Fruit fly (Drosophila melanogaster) whole organism, wandering third instar larva: ENCODE measurements around the gene CG18231.
A peak's percentile ranks its signal among the peaks of the same experiment; 100 is the strongest.

Experiments used
- Abd-B ChIP-seq: fragments of >200 bp; optimal IDR thresholded peaks from 2 replicates; lab custom pipeline; 2017; ENCODE audit warnings: missing biosample characterization, missing genetic modification characterization
- CG32264 ChIP-seq: fragments of 200-800 bp; sonication (Bioruptor generic); optimal IDR thresholded peaks from 2 replicates; lab custom pipeline; 2016; ENCODE audit warnings: missing biosample characterization, missing genetic modification characterization
- CG9705 ChIP-seq: fragments of 200-800 bp; sonication (Bioruptor generic); optimal IDR thresholded peaks from 2 replicates; lab custom pipeline; 2018; ENCODE audit warnings: missing biosample characterization, mild to moderate bottlenecking, missing genetic modification characterization
- CrebA ChIP-seq: fragments of 200-800 bp; sonication (Bioruptor generic); optimal IDR thresholded peaks from 2 replicates; lab custom pipeline; 2016; ENCODE audit warnings: missing biosample characterization, mild to moderate bottlenecking, missing genetic modification characterization, borderline replicate concordance
- Dif ChIP-seq: fragments of 200-275, 200-300 bp; sonication (Bioruptor generic); optimal IDR thresholded peaks from 2 replicates; lab custom pipeline; 2018; ENCODE audit warnings: missing biosample characterization, missing genetic modification characterization; ENCODE audit not compliant: partially characterized antibody
- GATAd ChIP-seq: sonication (Bioruptor generic); optimal IDR thresholded peaks from 2 replicates; lab custom pipeline; 2016; ENCODE audit warnings: missing biosample characterization, missing genetic modification characterization
- HLH106 ChIP-seq: fragments of 200-800 bp; optimal IDR thresholded peaks from 3 replicates; lab custom pipeline; 2019; ENCODE audit warnings: missing biosample characterization, mild to moderate bottlenecking, missing genetic modification characterization, moderate library complexity
- Hr78 ChIP-seq: fragments of >200 bp; optimal IDR thresholded peaks from 2 replicates; lab custom pipeline; 2017; ENCODE audit warnings: missing biosample characterization, missing genetic modification characterization
- Hr83 ChIP-seq: fragments of 200-300 bp; sonication (Bioruptor generic); optimal IDR thresholded peaks from 2 replicates; lab custom pipeline; 2016; ENCODE audit warnings: missing biosample characterization, mild to moderate bottlenecking, missing genetic modification characterization, moderate library complexity; ENCODE audit not compliant: poor library complexity, severe bottlenecking
- Mio ChIP-seq: sonication (Bioruptor generic); optimal IDR thresholded peaks from 2 replicates; lab custom pipeline; 2016; ENCODE audit warnings: missing biosample characterization, missing genetic modification characterization
- Myc ChIP-seq: fragments of >200 bp; optimal IDR thresholded peaks from 2 replicates; lab custom pipeline; 2017
- N ChIP-seq: fragments of >200 bp; optimal IDR thresholded peaks from 2 replicates; lab custom pipeline; 2018; ENCODE audit warnings: missing biosample characterization, missing external identifiers, missing genetic modification characterization
- OdsH ChIP-seq: fragments of 200-800 bp; sonication (Bioruptor generic); optimal IDR thresholded peaks from 2 replicates; lab custom pipeline; 2016; ENCODE audit warnings: missing biosample characterization, mild to moderate bottlenecking, missing genetic modification characterization
- Rel ChIP-seq, 2 experiments: fragments of 200-800 bp; sonication (Bioruptor generic) in 1 of 2; optimal IDR thresholded peaks; 2 replicates in 1 of 2; 3 replicates in 1 of 2; lab custom pipeline; 2016 to 2019; ENCODE audit warnings: mild to moderate bottlenecking in 2 of 2, missing biosample characterization in 2 of 2, missing genetic modification characterization in 2 of 2, moderate library complexity in 1 of 2
- Sp1 ChIP-seq: fragments of 200-800 bp; sonication (Bioruptor generic); optimal IDR thresholded peaks from 3 replicates; lab custom pipeline; 2019; ENCODE audit warnings: missing biosample characterization, mild to moderate bottlenecking, missing genetic modification characterization, moderate library complexity
- Vsx2 ChIP-seq: fragments of 200-300, 225-300 bp; sonication (Bioruptor generic); optimal IDR thresholded peaks from 2 replicates; lab custom pipeline; 2018; ENCODE audit warnings: missing biosample characterization, missing genetic modification characterization; ENCODE audit not compliant: partially characterized antibody
- br ChIP-seq: fragments of 200-800 bp; sonication (Bioruptor generic); optimal IDR thresholded peaks from 2 replicates; lab custom pipeline; 2016; ENCODE audit warnings: missing biosample characterization, missing genetic modification characterization
- brk ChIP-seq: fragments of 200-800 bp; sonication (Bioruptor generic); optimal IDR thresholded peaks from 2 replicates; lab custom pipeline; 2016; ENCODE audit warnings: missing biosample characterization, mild to moderate bottlenecking, missing genetic modification characterization
- dl ChIP-seq, 2 experiments: fragments of 175-275, 200-275 bp in 1 of 2; fragments of 200-275 bp in 1 of 2; sonication (Bioruptor generic); optimal IDR thresholded peaks; lab custom pipeline; 2018; ENCODE audit warnings: mild to moderate bottlenecking in 2 of 2, missing biosample characterization in 2 of 2, missing genetic modification characterization in 2 of 2, moderate library complexity in 2 of 2; ENCODE audit not compliant: partially characterized antibody in 2 of 2, insufficient read depth in 1 of 2
- dmrt93B ChIP-seq: fragments of 200-800 bp; sonication (Bioruptor generic); optimal IDR thresholded peaks from 2 replicates; lab custom pipeline; 2018; ENCODE audit warnings: missing biosample characterization, mild to moderate bottlenecking, missing genetic modification characterization
- dsf ChIP-seq: sonication (Bioruptor generic); optimal IDR thresholded peaks from 2 replicates; lab custom pipeline; 2016; ENCODE audit warnings: missing biosample characterization, missing genetic modification characterization, borderline replicate concordance
- ey ChIP-seq: fragments of 200-800 bp; sonication (Bioruptor generic); optimal IDR thresholded peaks from 2 replicates; lab custom pipeline; 2016; ENCODE audit warnings: missing biosample characterization, missing genetic modification characterization
- foxo ChIP-seq, 2 experiments: fragments of 200-800 bp; sonication (Bioruptor generic); optimal IDR thresholded peaks; 2 replicates in 1 of 2; 3 replicates in 1 of 2; lab custom pipeline; 2016 to 2017; ENCODE audit warnings: missing biosample characterization in 2 of 2, missing genetic modification characterization in 2 of 2
- fru ChIP-seq: fragments of 200-800 bp; sonication (Bioruptor generic); optimal IDR thresholded peaks from 3 replicates; lab custom pipeline; 2016; ENCODE audit warnings: missing biosample characterization, mild to moderate bottlenecking, missing genetic modification characterization
- h ChIP-seq: fragments of 200-800 bp; sonication (Bioruptor generic); optimal IDR thresholded peaks from 3 replicates; lab custom pipeline; 2016; ENCODE audit warnings: missing biosample characterization, mild to moderate bottlenecking, missing genetic modification characterization
- jim ChIP-seq: fragments of 175-275, 200-325 bp; sonication (Bioruptor generic); optimal IDR thresholded peaks from 2 replicates; lab custom pipeline; 2016; ENCODE audit warnings: missing biosample characterization, mild to moderate bottlenecking, missing genetic modification characterization
- lola ChIP-seq: fragments of >200 bp; optimal IDR thresholded peaks from 2 replicates; lab custom pipeline; 2017; ENCODE audit warnings: missing biosample characterization, missing genetic modification characterization
- pan ChIP-seq: fragments of >200 bp; optimal IDR thresholded peaks from 2 replicates; lab custom pipeline; 2017
- psq ChIP-seq: fragments of 200-800 bp; sonication (Bioruptor generic); optimal IDR thresholded peaks from 3 replicates; lab custom pipeline; 2017; ENCODE audit warnings: missing biosample characterization, mild to moderate bottlenecking, missing genetic modification characterization, moderate library complexity
- rgr ChIP-seq: fragments of 200-800 bp; sonication (Bioruptor generic); optimal IDR thresholded peaks from 3 replicates; lab custom pipeline; 2016; ENCODE audit warnings: missing biosample characterization, mild to moderate bottlenecking, missing genetic modification characterization
- sage ChIP-seq: fragments of 200-800 bp; sonication (Bioruptor generic); optimal IDR thresholded peaks from 2 replicates; lab custom pipeline; 2016; ENCODE audit warnings: missing biosample characterization, mild to moderate bottlenecking, missing genetic modification characterization
- sv ChIP-seq: fragments of 200-800 bp; sonication (Bioruptor generic); optimal IDR thresholded peaks from 3 replicates; lab custom pipeline; 2016; ENCODE audit warnings: missing biosample characterization, missing genetic modification characterization
- tai ChIP-seq: sonication (Bioruptor generic); optimal IDR thresholded peaks from 2 replicates; lab custom pipeline; 2016; ENCODE audit warnings: missing biosample characterization, missing genetic modification characterization
- usp ChIP-seq: fragments of >200 bp; optimal IDR thresholded peaks from 2 replicates; lab custom pipeline; 2017; ENCODE audit warnings: missing biosample characterization, missing genetic modification characterization
- woc ChIP-seq: sonication (Bioruptor generic); optimal IDR thresholded peaks from 2 replicates; lab custom pipeline; 2016; ENCODE audit warnings: missing biosample characterization, mild to moderate bottlenecking, missing genetic modification characterization

Gene CG18231

dm6 chr3L:18634792-18635471, 27.7 kb downstream of the CG18231 start:
- TF ChIP-seq Dif (GFP tag; lab: Kevin White, UChicago) (no peak), CG9705 (GFP tag; lab: Kevin White, UChicago) (no peak), br (GFP tag; lab: Kevin White, UChicago) (no peak), OdsH (peak; percentile 11), sv (GFP tag; lab: Kevin White, UChicago) (no peak), usp (GFP tag; lab: Kevin White, UChicago) (no peak), Myc (lab: Kevin White, UChicago) (no peak), Hr78 (GFP tag; lab: Kevin White, UChicago) (no peak), tai (GFP tag; lab: Kevin White, UChicago) (no peak), foxo (GFP tag; optimal IDR thresholded peaks at IDR 0.05; lab: Kevin White, UChicago) (peak in 1 of 2 experiments; percentile 2), GATAd (GFP tag; lab: Kevin White, UChicago) (no peak), pan (lab: Kevin White, UChicago) (peak; percentile 28), jim (no peak), dl (GFP tag; optimal IDR thresholded peaks at IDR 0.05; lab: Kevin White, UChicago; ENCODE audit: insufficient read depth in 1 of 2, partially characterized antibody in 2 of 2) (peak in 1 of 2 experiments; percentile 50), fru (GFP tag; lab: Kevin White, UChicago) (no peak), Abd-B (no peak), Rel (GFP tag; optimal IDR thresholded peaks at IDR 0.05; lab: Kevin White, UChicago) (no peak), Rel (tag; optimal IDR thresholded peaks at IDR 0.05; lab: Kevin White, UChicago) (peak; percentile 91), rgr (GFP tag; lab: Kevin White, UChicago) (peak; percentile 3), woc (GFP tag; lab: Kevin White, UChicago) (no peak), Vsx2 (GFP tag; lab: Kevin White, UChicago) (no peak), Hr83 (GFP tag; lab: Kevin White, UChicago) (no peak), lola (GFP tag; lab: Kevin White, UChicago) (no peak), sage (GFP tag; lab: Kevin White, UChicago) (no peak), dmrt93B (no peak), h (GFP tag; lab: Kevin White, UChicago) (peak; percentile 0), CrebA (GFP tag; lab: Kevin White, UChicago) (no peak), ey (GFP tag; lab: Kevin White, UChicago) (no peak), Mio (GFP tag; lab: Kevin White, UChicago) (no peak), HLH106 (tag; lab: Kevin White, UChicago) (no peak), psq (GFP tag; lab: Kevin White, UChicago) (peak; percentile 9), Sp1 (GFP tag; lab: Kevin White, UChicago) (peak; percentile 13)

- TF ChIP-seq jim (no peak), Dif (GFP tag; lab: Kevin White, UChicago) (no peak), psq (GFP tag; lab: Kevin White, UChicago) (no peak), Rel (GFP tag; optimal IDR thresholded peaks at IDR 0.05; lab: Kevin White, UChicago) (no peak), Rel (tag; optimal IDR thresholded peaks at IDR 0.05; lab: Kevin White, UChicago) (no peak), Sp1 (GFP tag; lab: Kevin White, UChicago) (no peak), CG32264 (GFP tag; lab: Kevin White, UChicago) (no peak), woc (GFP tag; lab: Kevin White, UChicago) (no peak), CG9705 (GFP tag; lab: Kevin White, UChicago) (no peak), Mio (GFP tag; lab: Kevin White, UChicago) (no peak), fru (GFP tag; lab: Kevin White, UChicago) (no peak), brk (no peak), N (GFP tag; lab: Kevin White, UChicago) (no peak), Abd-B (no peak), tai (GFP tag; lab: Kevin White, UChicago) (no peak)
These were observed 29.5 kb downstream of the CG18231 start for dm6 chr3L:18636782-18637181.

dm6 chr3L:18637348-18637747, 30.1 kb downstream of the CG18231 start:
- TF ChIP-seq dsf (GFP tag; lab: Kevin White, UChicago), result no peak
- TF ChIP-seq Hr83 (GFP tag; lab: Kevin White, UChicago), result no peak
- TF ChIP-seq Vsx2 (GFP tag; lab: Kevin White, UChicago), result no peak
- no peak for TF ChIP-seq pan (lab: Kevin White, UChicago)
- no peak for TF ChIP-seq Abd-B
- no peak for TF ChIP-seq CG9705 (GFP tag; lab: Kevin White, UChicago)
- no peak for TF ChIP-seq OdsH
- TF ChIP-seq ey (GFP tag; lab: Kevin White, UChicago), result no peak
- TF ChIP-seq CrebA (GFP tag; lab: Kevin White, UChicago), result no peak
- TF ChIP-seq woc (GFP tag; lab: Kevin White, UChicago), result no peak
- no peak for TF ChIP-seq dmrt93B
- no peak for TF ChIP-seq h (GFP tag; lab: Kevin White, UChicago)
